Worm (Caenorhabditis elegans) whole organism, young adult: ENCODE results near the gene clc-28.
"Not testable (repeated sequence)": the region's sequence is repeated elsewhere in the genome, so short reads cannot be mapped to it uniquely, and the experiment has no call there.

Experiments used
- C17E4.6 ChIP-seq: fragments of 200-800 bp; sonication (Bioruptor generic); IDR thresholded peaks from 2 replicates; pipeline ENCODE4 v1.3.6; 2022; ENCODE audit warnings: missing genetic modification reagents, missing genetic modification characterization, missing compliant biosample characterization
- D2030.7 ChIP-seq: fragments of 200-800 bp; sonication (Bioruptor generic); IDR thresholded peaks from 2 replicates; pipeline ENCODE4 v1.3.6; 2022; ENCODE audit warnings: missing genetic modification reagents, missing genetic modification characterization, missing compliant biosample characterization
- F33H1.4 ChIP-seq: fragments of 200-800 bp; sonication (Bioruptor generic); IDR thresholded peaks from 2 replicates; pipeline ENCODE4 v1.3.6; 2022; ENCODE audit warnings: missing genetic modification reagents, missing genetic modification characterization, missing compliant biosample characterization
- F39B2.1 ChIP-seq: fragments of 200-800 bp; sonication (Bioruptor generic); IDR thresholded peaks from 2 replicates; pipeline ENCODE4 v1.3.6; 2022; ENCODE audit warnings: missing genetic modification reagents, missing genetic modification characterization, missing compliant biosample characterization
- F57A8.1 ChIP-seq: fragments of 200-800 bp; sonication (Bioruptor generic); optimal IDR thresholded peaks from 2 replicates; lab custom pipeline; 2018; ENCODE audit warnings: mild to moderate bottlenecking, missing genetic modification characterization, moderate library complexity, missing compliant biosample characterization
- Y53F4B.3 ChIP-seq: fragments of 200-800 bp; sonication (Bioruptor generic); IDR thresholded peaks from 2 replicates; pipeline ENCODE4 v1.3.6; 2022; ENCODE audit warnings: missing genetic modification reagents, missing genetic modification characterization, missing compliant biosample characterization
- Y95B8A.8 ChIP-seq: fragments of 200-800 bp; sonication (Bioruptor generic); IDR thresholded peaks from 2 replicates; pipeline ENCODE4 v1.3.6; 2022; ENCODE audit warnings: missing genetic modification reagents, missing genetic modification characterization, missing compliant biosample characterization
- akir-1 ChIP-seq: fragments of 200-800 bp; sonication (Bioruptor generic); optimal IDR thresholded peaks from 2 replicates; lab custom pipeline; 2018; ENCODE audit warnings: mild to moderate bottlenecking, missing genetic modification characterization, moderate library complexity, missing compliant biosample characterization
- ama-1 ChIP-seq, 3 experiments: fragments of 150-350 bp in 1 of 3; sonication (generic microtip) in 2 of 3; optimal IDR thresholded peaks; 2 replicates each; lab custom pipeline; 2014 to 2018; ENCODE audit warnings: missing biosample characterization in 2 of 3, missing genetic modification characterization in 2 of 3, missing genetic modification reagents in 2 of 3
- aptf-2 ChIP-seq: fragments of 200-800 bp; sonication (Bioruptor generic); conservative IDR thresholded peaks from 2 replicates; pipeline ENCODE4 v1.3.6; 2022; ENCODE audit warnings: missing genetic modification reagents, missing genetic modification characterization, missing compliant biosample characterization
- aptf-3 ChIP-seq: fragments of 200-800 bp; sonication (Bioruptor generic); IDR thresholded peaks from 2 replicates; pipeline ENCODE4 v1.3.6; 2022; ENCODE audit warnings: missing genetic modification characterization, missing compliant biosample characterization
- athp-1 ChIP-seq: sonication (generic microtip); optimal IDR thresholded peaks from 2 replicates; lab custom pipeline; 2017; ENCODE audit warnings: mild to moderate bottlenecking, missing genetic modification characterization, missing compliant biosample characterization
- attf-3 ChIP-seq: fragments of 200-800 bp; sonication (Bioruptor generic); conservative IDR thresholded peaks from 2 replicates; pipeline ENCODE4 v1.3.6; 2022; ENCODE audit warnings: missing genetic modification reagents, missing genetic modification characterization, missing compliant biosample characterization
- attf-5 ChIP-seq: fragments of 200-800 bp; sonication (Bioruptor generic); optimal IDR thresholded peaks from 2 replicates; lab custom pipeline; 2018; ENCODE audit warnings: mild to moderate bottlenecking, missing genetic modification characterization, missing compliant biosample characterization
- ccch-3 ChIP-seq: fragments of 200-800 bp; sonication (Bioruptor generic); optimal IDR thresholded peaks from 2 replicates; lab custom pipeline; 2018; ENCODE audit warnings: mild to moderate bottlenecking, missing genetic modification characterization, missing compliant biosample characterization
- ceh-27 ChIP-seq: fragments of 200-800 bp; sonication (Bioruptor generic); optimal IDR thresholded peaks from 2 replicates; lab custom pipeline; 2018; ENCODE audit warnings: mild to moderate bottlenecking, missing genetic modification characterization, moderate library complexity, missing compliant biosample characterization
- ceh-40 ChIP-seq: fragments of 200-800 bp; sonication (Bioruptor generic); IDR thresholded peaks from 2 replicates; pipeline ENCODE4 v1.3.6; 2022; ENCODE audit warnings: missing genetic modification characterization, missing compliant biosample characterization
- ceh-58 ChIP-seq: fragments of 200-800 bp; sonication (Bioruptor generic); IDR thresholded peaks from 2 replicates; pipeline ENCODE4 v1.3.6; 2022; ENCODE audit warnings: missing genetic modification characterization, missing compliant biosample characterization
- die-1 ChIP-seq: sonication (generic microtip); optimal IDR thresholded peaks from 2 replicates; lab custom pipeline; 2016; ENCODE audit warnings: missing genotype, mild to moderate bottlenecking, missing genetic modification characterization, missing compliant biosample characterization
- dox-1 ChIP-seq: fragments of 200-800 bp; sonication (Bioruptor generic); IDR thresholded peaks from 2 replicates; pipeline ENCODE4 v1.3.6; 2022; ENCODE audit warnings: missing genetic modification reagents, missing genetic modification characterization, missing compliant biosample characterization
- egl-44 ChIP-seq: fragments of 200-800 bp; sonication (Bioruptor generic); IDR thresholded peaks from 2 replicates; pipeline ENCODE4 v1.3.6; 2022; ENCODE audit warnings: missing genetic modification reagents, missing genetic modification characterization, missing compliant biosample characterization
- egrh-3 ChIP-seq: fragments of 200-800 bp; sonication (Bioruptor generic); IDR thresholded peaks from 2 replicates; pipeline ENCODE4 v1.3.6; 2022; ENCODE audit warnings: missing genetic modification reagents, missing genetic modification characterization, missing compliant biosample characterization
- ekl-4 ChIP-seq: fragments of 200-800 bp; sonication (Bioruptor generic); IDR thresholded peaks from 2 replicates; pipeline ENCODE4 v1.3.6; 2022; ENCODE audit warnings: missing genetic modification reagents, missing genetic modification characterization, missing compliant biosample characterization
- hrde-1 ChIP-seq: sonication (generic microtip); optimal IDR thresholded peaks from 2 replicates; lab custom pipeline; 2016; ENCODE audit warnings: missing genetic modification characterization, mild to moderate bottlenecking, missing compliant biosample characterization, moderate library complexity, missing genotype, missing genetic modification reagents, borderline replicate concordance
- hsf-1 ChIP-seq: fragments of 200-800 bp; sonication (Bioruptor generic); IDR thresholded peaks from 2 replicates; pipeline ENCODE4 v1.3.6; 2022; ENCODE audit warnings: missing genetic modification reagents, missing genetic modification characterization, missing compliant biosample characterization
- let-526 ChIP-seq: fragments of 200-800 bp; sonication (Bioruptor generic); IDR thresholded peaks from 2 replicates; pipeline ENCODE4 v1.3.6; 2022; ENCODE audit warnings: missing genetic modification reagents, missing genetic modification characterization, missing compliant biosample characterization
- let-607 ChIP-seq, 2 experiments: fragments of 200-800 bp in 1 of 2; sonication (Bioruptor generic) in 1 of 2; sonication (generic microtip) in 1 of 2; optimal IDR thresholded peaks; 2 replicates each; lab custom pipeline; 2016 to 2018; ENCODE audit warnings: mild to moderate bottlenecking in 2 of 2, missing compliant biosample characterization in 2 of 2, missing genetic modification characterization in 2 of 2, moderate library complexity in 2 of 2, missing genotype in 1 of 2
- lin-35 ChIP-seq, 3 experiments: fragments of 150-350 bp in 2 of 3; sonication (generic microtip) in 1 of 3; optimal IDR thresholded peaks; 2 replicates each; lab custom pipeline; 2014 to 2018; ENCODE audit warnings: missing biosample characterization in 3 of 3, missing genetic modification characterization in 3 of 3, missing genetic modification reagents in 3 of 3
- lin-54 ChIP-seq: fragments of 200-800 bp; sonication (Bioruptor generic); optimal IDR thresholded peaks from 2 replicates; lab custom pipeline; 2018; ENCODE audit warnings: mild to moderate bottlenecking, missing genetic modification characterization, missing compliant biosample characterization
- madf-10 ChIP-seq: sonication (generic microtip); optimal IDR thresholded peaks from 2 replicates; lab custom pipeline; 2016; ENCODE audit warnings: mild to moderate bottlenecking, missing genetic modification characterization, missing compliant biosample characterization
- madf-6 ChIP-seq: fragments of 200-800 bp; sonication (Bioruptor generic); IDR thresholded peaks from 2 replicates; pipeline ENCODE4 v1.3.6; 2022; ENCODE audit warnings: missing genetic modification reagents, missing genetic modification characterization, missing compliant biosample characterization
- madf-8 ChIP-seq: fragments of 200-800 bp; sonication (Bioruptor generic); conservative IDR thresholded peaks from 2 replicates; pipeline ENCODE4 v1.3.6; 2022; ENCODE audit warnings: missing genetic modification reagents, missing genetic modification characterization, missing compliant biosample characterization
- mcd-1 ChIP-seq: fragments of 200-800 bp; sonication (Bioruptor generic); IDR thresholded peaks from 2 replicates; pipeline ENCODE4 v1.3.6; 2022; ENCODE audit warnings: missing genetic modification reagents, missing genetic modification characterization, missing compliant biosample characterization
- mel-28 ChIP-seq: sonication (generic microtip); optimal IDR thresholded peaks from 2 replicates; lab custom pipeline; 2016; ENCODE audit warnings: borderline replicate concordance, mild to moderate bottlenecking, missing genetic modification characterization, missing compliant biosample characterization
- mxl-1 ChIP-seq: sonication (generic microtip); optimal IDR thresholded peaks from 2 replicates; lab custom pipeline; 2016; ENCODE audit warnings: missing genetic modification characterization, missing compliant biosample characterization
- pbrm-1 ChIP-seq: fragments of 200-800 bp; sonication (Bioruptor generic); IDR thresholded peaks from 2 replicates; pipeline ENCODE4 v1.3.6; 2022; ENCODE audit warnings: missing genetic modification reagents, missing genetic modification characterization, missing compliant biosample characterization
- rcor-1 ChIP-seq: fragments of 200-800 bp; sonication (Bioruptor generic); IDR thresholded peaks from 2 replicates; pipeline ENCODE4 v1.3.6; 2022; ENCODE audit warnings: missing genetic modification reagents, missing genetic modification characterization, missing compliant biosample characterization
- sea-2 ChIP-seq: fragments of 200-800 bp; sonication (Bioruptor generic); IDR thresholded peaks from 2 replicates; pipeline ENCODE4 v1.3.6; 2022; ENCODE audit warnings: missing genetic modification characterization, missing compliant biosample characterization
- snpc-1.3 ChIP-seq: sonication (generic microtip); optimal IDR thresholded peaks from 2 replicates; lab custom pipeline; 2017; ENCODE audit warnings: missing genetic modification characterization, mild to moderate bottlenecking, missing compliant biosample characterization, antibody characterized with exemption, moderate library complexity, missing genotype, missing genetic modification reagents; ENCODE audit not compliant: insufficient read depth
- snpc-3.4 ChIP-seq: sonication (generic microtip); optimal IDR thresholded peaks from 2 replicates; lab custom pipeline; 2017; ENCODE audit warnings: missing genetic modification characterization, mild to moderate bottlenecking, missing compliant biosample characterization, antibody characterized with exemption, moderate library complexity, missing genotype, missing genetic modification reagents
- unc-130 ChIP-seq: sonication (generic microtip); optimal IDR thresholded peaks from 2 replicates; lab custom pipeline; 2016; ENCODE audit warnings: missing genetic modification reagents, missing genetic modification characterization, missing compliant biosample characterization
- ztf-22 ChIP-seq: fragments of 200-800 bp; sonication (Bioruptor generic); optimal IDR thresholded peaks from 2 replicates; lab custom pipeline; 2018; ENCODE audit warnings: mild to moderate bottlenecking, missing genetic modification characterization, moderate library complexity, missing compliant biosample characterization
- ztf-25 ChIP-seq: fragments of 200-800 bp; sonication (Bioruptor generic); IDR thresholded peaks from 2 replicates; pipeline ENCODE4 v1.3.6; 2022; ENCODE audit warnings: missing genetic modification reagents, missing genetic modification characterization, missing compliant biosample characterization

The clc-28 gene

DNA sequence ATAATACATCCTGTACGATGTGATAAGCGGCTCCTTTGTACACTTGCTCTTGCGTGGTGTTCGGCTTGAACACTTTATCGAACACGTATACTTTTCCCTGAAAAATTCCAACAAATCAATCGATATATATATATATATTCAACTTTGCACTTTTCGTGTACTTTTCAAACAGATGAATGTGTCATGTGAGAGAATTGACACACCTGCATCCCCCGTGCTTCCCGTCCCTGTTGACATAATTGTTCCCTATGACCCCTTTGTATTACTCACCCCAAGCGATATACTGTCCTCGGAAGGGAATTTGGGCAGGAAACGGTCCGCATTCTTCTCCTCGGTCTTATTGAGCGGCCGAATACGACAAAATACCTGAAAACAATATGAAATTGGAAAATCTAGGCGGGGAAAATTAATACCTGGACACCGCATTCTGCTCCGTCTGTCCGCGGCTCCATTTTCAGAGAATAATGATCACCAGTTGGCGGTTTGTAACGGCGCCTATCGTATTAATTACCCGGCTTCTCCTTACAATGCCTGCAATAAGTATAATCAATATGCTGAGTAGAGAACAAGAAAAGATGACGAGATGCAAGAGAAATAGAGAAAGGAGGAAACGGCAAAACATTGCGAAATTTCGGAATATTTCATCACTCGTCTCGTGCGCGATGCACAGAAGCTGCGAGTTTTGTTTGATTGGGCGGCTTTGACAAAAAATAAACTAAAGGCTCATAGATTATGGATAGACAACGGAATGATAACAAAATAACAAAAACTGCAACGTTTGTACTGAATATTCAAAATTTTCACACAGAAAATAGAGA, 15.6 kb upstream of the clc-28 start, which contains the start of gene unc-116 (continued):
- TF ChIP-seq mel-28 (tag; lab: Kevin White, UChicago) (no peak), aptf-2 (GFP tag; lab: Robert Waterston, UW) (no peak), Y95B8A.8 (no peak), egl-44 (GFP tag; lab: Robert Waterston, UW) (no peak), sea-2 (no peak), egrh-3 (GFP tag; lab: Robert Waterston, UW) (no peak), snpc-3.4 (tag; lab: Kevin White, UChicago) (no peak), mxl-1 (no peak), Y53F4B.3 (GFP tag; lab: Robert Waterston, UW) (no peak), ztf-22 (no peak), unc-130 (GFP tag; lab: Kevin White, UChicago) (no peak), attf-3 (GFP tag; lab: Robert Waterston, UW) (0 out of 2 replicates have a peak, but pooled peaks have one; percentile 10), ekl-4 (GFP tag; lab: Robert Waterston, UW) (no peak), akir-1 (GFP tag; lab: Kevin White, UChicago) (no peak), mcd-1 (GFP tag; lab: Robert Waterston, UW) (no peak), C17E4.6 (GFP tag; lab: Robert Waterston, UW) (no peak), let-607 (tag; optimal IDR thresholded peaks at IDR 0.05; lab: Kevin White, UChicago) (no peak), hrde-1 (no peak), die-1 (tag; lab: Kevin White, UChicago) (no peak), ceh-27 (GFP tag; lab: Kevin White, UChicago) (no peak), lin-35 (GFP tag; optimal IDR thresholded peaks at IDR 0.05; lab: Kevin White, UChicago) (peak in 1 of 3 experiments; percentile 41), athp-1 (no peak), let-526 (GFP tag; lab: Robert Waterston, UW) (0 out of 2 replicates have a peak, but pooled peaks have one; percentile 24), attf-5 (GFP tag; lab: Kevin White, UChicago) (peak; percentile 80), ccch-3 (no peak), snpc-1.3 (tag; lab: Kevin White, UChicago) (no peak), madf-10 (no peak), ama-1 (optimal IDR thresholded peaks at IDR 0.05; lab: Kevin White, UChicago) (no peak), ama-1 (GFP tag; optimal IDR thresholded peaks at IDR 0.05; lab: Kevin White, UChicago) (no peak)

DNA sequence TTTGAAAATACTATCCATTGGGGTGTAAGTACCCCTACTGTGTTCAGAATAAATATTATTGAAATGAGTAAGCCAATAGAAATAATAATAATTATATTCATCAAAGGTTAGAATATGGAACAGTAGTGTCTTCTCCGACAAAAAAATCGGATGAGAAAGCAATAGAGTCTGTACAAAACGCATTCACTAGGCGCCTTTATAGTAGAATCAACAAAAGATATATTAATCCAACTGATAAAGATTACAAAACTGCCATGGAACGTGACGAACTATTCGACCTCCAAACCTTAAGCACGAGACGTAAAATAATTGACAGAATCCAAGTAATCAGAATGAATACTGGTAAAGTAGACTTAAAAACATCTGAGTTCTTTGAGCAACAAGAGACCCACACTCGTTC, 8.6 kb upstream of the clc-28 start, which contains the start of gene clc-29:
clc-29 (minus strand) TSS at position 101 of the 400 bp plus-strand sequence.
- not testable (repeated sequence) for TF ChIP-seq lin-54 (GFP tag; lab: Kevin White, UChicago); pbrm-1 (GFP tag; lab: Robert Waterston, UW); F57A8.1 (GFP tag; lab: Kevin White, UChicago)
- TF ChIP-seq, all 124 proteins: peak for 0; not testable (repeated sequence) for 124

DNA sequence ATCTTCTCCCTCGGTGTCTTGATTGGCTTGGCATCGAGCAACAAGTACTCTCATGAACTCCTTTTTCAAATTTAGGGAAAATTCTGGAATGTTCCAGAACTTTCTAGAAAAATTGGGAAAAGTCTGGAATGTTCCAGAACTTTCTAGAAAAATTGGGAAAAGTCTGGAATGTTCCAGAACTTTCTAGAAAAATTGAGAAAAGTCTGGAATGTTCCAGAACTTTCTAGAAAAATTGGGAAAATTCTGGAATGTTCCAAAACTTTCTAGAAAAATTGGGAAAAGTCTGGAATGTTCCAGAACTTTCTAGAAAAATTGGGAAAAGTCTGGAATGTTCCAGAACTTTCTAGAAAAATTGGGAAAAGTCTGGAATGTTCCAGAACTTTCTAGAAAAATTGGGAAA, 5.0 kb upstream of the clc-28 start, which contains the start of gene ZC262.7:
ZC262.7 (minus strand) TSS at position 54 of the 400 bp plus-strand sequence.
- TF ChIP-seq D2030.7 (GFP tag; lab: Robert Waterston, UW) = peak; percentile 83
- peak; percentile 55; the same call in 1 of the 2 replicates for TF ChIP-seq ekl-4 (GFP tag; lab: Robert Waterston, UW)
- peak; percentile 68; the same call in 1 of the 2 replicates for TF ChIP-seq F39B2.1
- TF ChIP-seq ceh-58 (GFP tag; lab: Robert Waterston, UW) = 0 out of 2 replicates have a peak, but pooled peaks have one; percentile 7
- TF ChIP-seq mcd-1 (GFP tag; lab: Robert Waterston, UW) = peak; percentile 23; the same call in 1 of the 2 replicates
- peak; percentile 77 for TF ChIP-seq egrh-3 (GFP tag; lab: Robert Waterston, UW)
- 0 out of 2 replicates have a peak, but pooled peaks have one; percentile 15 for TF ChIP-seq madf-8 (GFP tag; lab: Robert Waterston, UW)
- TF ChIP-seq aptf-3 (GFP tag; lab: Robert Waterston, UW) = peak; percentile 85; the same call in 1 of the 2 replicates
- TF ChIP-seq madf-6 (GFP tag; lab: Robert Waterston, UW) = peak; percentile 44
- TF ChIP-seq hsf-1 (GFP tag; lab: Robert Waterston, UW) = peak; percentile 99
- TF ChIP-seq rcor-1 (GFP tag; lab: Robert Waterston, UW) = peak; percentile 52; the same call in 1 of the 2 replicates
- peak; percentile 98 for TF ChIP-seq dox-1 (GFP tag; lab: Robert Waterston, UW)
- TF ChIP-seq ceh-40 (GFP tag; lab: Robert Waterston, UW) = peak; percentile 89
- TF ChIP-seq pbrm-1 (GFP tag; lab: Robert Waterston, UW) = peak; percentile 88
- peak; percentile 43; the same call in 1 of the 2 replicates for TF ChIP-seq ztf-25 (GFP tag; lab: Robert Waterston, UW)
- TF ChIP-seq F33H1.4 = peak; percentile 35; the same call in 1 of the 2 replicates
